Fruit fly (Drosophila melanogaster) whole organism, embryonic: Measurements from ENCODE around the gene Muc18B.
A peak's percentile ranks its signal among the peaks of the same experiment; 100 is the strongest.

ENCODE experiments used
- CG10274 ChIP-seq: fragments of 200-800 bp; sonication (Bioruptor generic); optimal IDR thresholded peaks from 3 replicates; lab custom pipeline; 2017; ENCODE audit warnings: missing biosample characterization, mild to moderate bottlenecking, missing genetic modification characterization
- CG13894 ChIP-seq: fragments of 200-800 bp; sonication (Bioruptor generic); optimal IDR thresholded peaks from 3 replicates; lab custom pipeline; 2018; ENCODE audit warnings: missing biosample characterization, mild to moderate bottlenecking, missing genetic modification characterization, moderate library complexity
- CG1529 ChIP-seq: fragments of 200-800 bp; sonication (Bioruptor generic); optimal IDR thresholded peaks from 3 replicates; lab custom pipeline; 2018; ENCODE audit warnings: missing biosample characterization, missing genetic modification characterization
- CG15479 ChIP-seq: fragments of 200-800 bp; sonication (Bioruptor generic); optimal IDR thresholded peaks from 3 replicates; lab custom pipeline; 2019; ENCODE audit warnings: missing biosample characterization, mild to moderate bottlenecking, missing genetic modification characterization, moderate library complexity
- CG15696 ChIP-seq: fragments of 200-800 bp; sonication (Bioruptor generic); optimal IDR thresholded peaks from 2 replicates; lab custom pipeline; 2019; ENCODE audit warnings: missing biosample characterization, mild to moderate bottlenecking, missing genetic modification characterization, moderate library complexity
- CG17361 ChIP-seq: fragments of 200-800 bp; sonication (Bioruptor generic); IDR thresholded peaks from 3 replicates; pipeline ENCODE4 v1.3.6; 2022; ENCODE audit warnings: missing biosample characterization, missing genetic modification characterization
- CG17802 ChIP-seq: fragments of 200-800 bp; sonication (Bioruptor generic); optimal IDR thresholded peaks from 2 replicates; lab custom pipeline; 2018; ENCODE audit warnings: missing biosample characterization, mild to moderate bottlenecking, missing genetic modification characterization, moderate library complexity
- CG18619 ChIP-seq: fragments of 200-800 bp; sonication (Bioruptor generic); optimal IDR thresholded peaks from 3 replicates; lab custom pipeline; 2017; ENCODE audit warnings: missing biosample characterization, mild to moderate bottlenecking, missing genetic modification characterization
- CG2678 ChIP-seq: fragments of 200-800 bp; sonication (Bioruptor generic); optimal IDR thresholded peaks from 3 replicates; lab custom pipeline; 2019; ENCODE audit warnings: missing biosample characterization, mild to moderate bottlenecking, missing genetic modification characterization, moderate library complexity
- CG31365 ChIP-seq: fragments of 200-800 bp; sonication (Bioruptor generic); optimal IDR thresholded peaks from 2 replicates; lab custom pipeline; 2018; ENCODE audit warnings: missing biosample characterization, mild to moderate bottlenecking, missing genetic modification characterization
- CG34376 ChIP-seq: fragments of 200-800 bp; sonication (Bioruptor generic); optimal IDR thresholded peaks from 2 replicates; lab custom pipeline; 2018; ENCODE audit warnings: missing biosample characterization, mild to moderate bottlenecking, missing genetic modification characterization
- CG34422 ChIP-seq: fragments of 200-800 bp; sonication (Bioruptor generic); IDR thresholded peaks from 3 replicates; pipeline ENCODE4 v1.3.6; 2022; ENCODE audit warnings: missing biosample characterization, missing genetic modification characterization
- CG42726 ChIP-seq: fragments of 200-800 bp; sonication (Bioruptor generic); IDR thresholded peaks from 2 replicates; pipeline ENCODE4 v1.3.6; 2022; ENCODE audit warnings: missing biosample characterization, missing genetic modification characterization; ENCODE audit not compliant: partially characterized antibody
- CG4282 ChIP-seq: fragments of 200-800 bp; sonication (Bioruptor generic); optimal IDR thresholded peaks from 2 replicates; lab custom pipeline; 2016; ENCODE audit warnings: missing biosample characterization, missing genetic modification characterization
- CG4360 ChIP-seq: fragments of 200-800 bp; sonication (Bioruptor generic); IDR thresholded peaks from 2 replicates; pipeline ENCODE4 v1.3.6; 2022; ENCODE audit warnings: missing biosample characterization, missing genetic modification characterization
- CG5953 ChIP-seq: fragments of 200-800 bp; sonication (Bioruptor generic); IDR thresholded peaks from 2 replicates; pipeline ENCODE4 v1.3.6; 2022; ENCODE audit warnings: missing biosample characterization, missing genetic modification characterization
- CG7556 ChIP-seq: fragments of 200-800 bp; sonication (Bioruptor generic); optimal IDR thresholded peaks from 2 replicates; lab custom pipeline; 2017; ENCODE audit warnings: missing biosample characterization, mild to moderate bottlenecking, missing genetic modification characterization
- CG8388 ChIP-seq: fragments of 200-800 bp; sonication (Bioruptor generic); optimal IDR thresholded peaks from 2 replicates; lab custom pipeline; 2019; ENCODE audit warnings: missing biosample characterization, mild to moderate bottlenecking, missing genetic modification characterization, moderate library complexity
- CG9932 ChIP-seq: fragments of 200-800 bp; sonication (Bioruptor generic); IDR thresholded peaks from 2 replicates; pipeline ENCODE4 v1.3.6; 2022; ENCODE audit warnings: missing biosample characterization, missing genetic modification characterization
- CrebB ChIP-seq: fragments of 200-800 bp; sonication (Bioruptor generic); optimal IDR thresholded peaks from 3 replicates; lab custom pipeline; 2018; ENCODE audit warnings: missing biosample characterization, mild to moderate bottlenecking, missing genetic modification characterization
- Dll ChIP-seq: fragments of 200-800 bp; sonication (Bioruptor generic); IDR thresholded peaks from 4 replicates; pipeline ENCODE4 v1.3.6; 2022; ENCODE audit warnings: missing biosample characterization, missing genetic modification characterization; ENCODE audit not compliant: partially characterized antibody
- Ets65A ChIP-seq: fragments of 200-800 bp; sonication (Bioruptor generic); peaks from one replicate; lab custom pipeline; 2016; ENCODE audit warnings: missing biosample characterization, missing genetic modification characterization
- Myb ChIP-seq: fragments of 200-800 bp; sonication (Bioruptor generic); optimal IDR thresholded peaks from 2 replicates; lab custom pipeline; 2016; ENCODE audit warnings: missing biosample characterization, missing genetic modification characterization
- Neu2 ChIP-seq: fragments of 200-800 bp; sonication (Bioruptor generic); optimal IDR thresholded peaks from 3 replicates; lab custom pipeline; 2016; ENCODE audit warnings: missing biosample characterization, missing genetic modification characterization, borderline replicate concordance
- Rfx ChIP-seq: fragments of 200-800 bp; sonication (Bioruptor generic); IDR thresholded peaks from 2 replicates; pipeline ENCODE4 v1.3.6; 2022; ENCODE audit warnings: missing biosample characterization, missing genetic modification characterization
- Side ChIP-seq: fragments of 200-800 bp; sonication (Bioruptor generic); optimal IDR thresholded peaks from 2 replicates; lab custom pipeline; 2016; ENCODE audit warnings: missing biosample characterization, missing genetic modification characterization
- YL-1 ChIP-seq: fragments of 200-800 bp; sonication (Bioruptor generic); optimal IDR thresholded peaks from 3 replicates; lab custom pipeline; 2017; ENCODE audit warnings: missing biosample characterization, mild to moderate bottlenecking, missing genetic modification characterization
- ap ChIP-seq: fragments of 200-800 bp; sonication (Bioruptor generic); IDR thresholded peaks from 2 replicates; pipeline ENCODE4 v1.3.6; 2022; ENCODE audit warnings: missing biosample characterization, missing genetic modification characterization
- bcd ChIP-seq: fragments of 200-800 bp; sonication (Bioruptor generic); optimal IDR thresholded peaks from 2 replicates; lab custom pipeline; 2017; ENCODE audit warnings: missing biosample characterization, mild to moderate bottlenecking, missing genetic modification characterization
- cg ChIP-seq: fragments of 200-800 bp; sonication (Bioruptor generic); optimal IDR thresholded peaks from 3 replicates; lab custom pipeline; 2019; ENCODE audit warnings: missing biosample characterization, mild to moderate bottlenecking, missing genetic modification characterization, moderate library complexity
- ci ChIP-seq: fragments of 200-800 bp; sonication (Bioruptor generic); IDR thresholded peaks from 3 replicates; pipeline ENCODE4 v1.3.6; 2022; ENCODE audit warnings: missing biosample characterization, missing genetic modification characterization
- croc ChIP-seq: fragments of 200-800 bp; sonication (Bioruptor generic); conservative IDR thresholded peaks from 3 replicates; pipeline ENCODE4 v1.3.6; 2022; ENCODE audit warnings: missing biosample characterization, missing genetic modification characterization
- danr ChIP-seq: fragments of 200-800 bp; sonication (Bioruptor generic); IDR thresholded peaks from 2 replicates; pipeline ENCODE4 v1.3.6; 2022; ENCODE audit warnings: missing biosample characterization, missing genetic modification characterization
- exex ChIP-seq: fragments of 200-800 bp; sonication (Bioruptor generic); optimal IDR thresholded peaks from 4 replicates; lab custom pipeline; 2018; ENCODE audit warnings: missing biosample characterization, mild to moderate bottlenecking, missing genetic modification characterization, moderate library complexity
- fd102C ChIP-seq: fragments of 200-800 bp; sonication (Bioruptor generic); optimal IDR thresholded peaks from 2 replicates; lab custom pipeline; 2018; ENCODE audit warnings: missing biosample characterization, mild to moderate bottlenecking, missing genetic modification characterization, moderate library complexity
- gfzf ChIP-seq: fragments of 200-800 bp; sonication (Bioruptor generic); optimal IDR thresholded peaks from 2 replicates; lab custom pipeline; 2016; ENCODE audit warnings: missing biosample characterization, mild to moderate bottlenecking, missing genetic modification characterization, moderate library complexity
- grn ChIP-seq: fragments of 200-800 bp; sonication (Bioruptor generic); optimal IDR thresholded peaks from 3 replicates; lab custom pipeline; 2017; ENCODE audit warnings: missing biosample characterization, missing genetic modification characterization
- gsb ChIP-seq: fragments of 200-800 bp; sonication (Bioruptor generic); IDR thresholded peaks from 2 replicates; pipeline ENCODE4 v1.3.6; 2022; ENCODE audit warnings: missing biosample characterization, missing genetic modification characterization
- hb ChIP-seq: fragments of 200-800 bp; sonication (Bioruptor generic); IDR thresholded peaks from 3 replicates; pipeline ENCODE4 v1.3.6; 2022; ENCODE audit warnings: missing biosample characterization, missing genetic modification characterization; ENCODE audit not compliant: partially characterized antibody
- lab ChIP-seq: fragments of 200-800 bp; sonication (Bioruptor generic); optimal IDR thresholded peaks from 3 replicates; lab custom pipeline; 2017; ENCODE audit warnings: missing biosample characterization, missing genetic modification characterization, mild to moderate bottlenecking, moderate library complexity, missing genetic modification reagents
- mirr ChIP-seq: fragments of 200-800 bp; sonication (Bioruptor generic); optimal IDR thresholded peaks from 3 replicates; lab custom pipeline; 2018; ENCODE audit warnings: missing biosample characterization, mild to moderate bottlenecking, missing genetic modification characterization
- onecut ChIP-seq: fragments of 200-800 bp; sonication (Bioruptor generic); IDR thresholded peaks from 2 replicates; pipeline ENCODE4 v1.3.6; 2022; ENCODE audit warnings: missing biosample characterization, missing genetic modification characterization
- peb ChIP-seq: fragments of 200-800 bp; sonication (Bioruptor generic); IDR thresholded peaks from 2 replicates; pipeline ENCODE4 v1.3.6; 2022; ENCODE audit warnings: missing biosample characterization, missing genetic modification characterization
- ranshi ChIP-seq: fragments of 200-800 bp; sonication (Bioruptor generic); IDR thresholded peaks from 2 replicates; pipeline ENCODE4 v1.3.6; 2022; ENCODE audit warnings: missing biosample characterization, missing genetic modification characterization
- rib ChIP-seq: fragments of 200-800 bp; sonication (Bioruptor generic); IDR thresholded peaks from 2 replicates; pipeline ENCODE4 v1.3.6; 2022; ENCODE audit warnings: missing biosample characterization, missing genetic modification characterization
- sd ChIP-seq: fragments of 200-800 bp; sonication (Bioruptor generic); optimal IDR thresholded peaks from 3 replicates; lab custom pipeline; 2018; ENCODE audit warnings: missing biosample characterization, mild to moderate bottlenecking, missing genetic modification characterization, moderate library complexity
- sisA ChIP-seq: fragments of 200-800 bp; sonication (Bioruptor generic); IDR thresholded peaks from 2 replicates; pipeline ENCODE4 v1.3.6; 2022; ENCODE audit warnings: missing biosample characterization, missing genetic modification characterization
- sug ChIP-seq: fragments of 200-800 bp; optimal IDR thresholded peaks from 2 replicates; lab custom pipeline; 2019; ENCODE audit warnings: missing biosample characterization, mild to moderate bottlenecking, missing genetic modification characterization, moderate library complexity
- trem ChIP-seq: fragments of 200-800 bp; optimal IDR thresholded peaks from 3 replicates; lab custom pipeline; 2019; ENCODE audit warnings: missing biosample characterization, mild to moderate bottlenecking, missing genetic modification characterization, moderate library complexity
- unpg ChIP-seq: fragments of 200-800 bp; sonication (Bioruptor generic); optimal IDR thresholded peaks from 3 replicates; lab custom pipeline; 2018; ENCODE audit warnings: missing biosample characterization, mild to moderate bottlenecking, missing genetic modification characterization, moderate library complexity

Gene Muc18B

dm6 chrX:19240230-19240839, 25.0 kb downstream of the Muc18B start:
- TF ChIP-seq CG7556 (GFP tag; lab: Kevin White, UChicago): no peak
- no peak for TF ChIP-seq unpg
- TF ChIP-seq CG13894 (tag; lab: Kevin White, UChicago): no peak
- no peak for TF ChIP-seq onecut
- TF ChIP-seq CG2678 (tag; lab: Kevin White, UChicago): peak; percentile 30
- no peak for TF ChIP-seq cg (GFP tag; lab: Kevin White, UChicago)
- no peak for TF ChIP-seq Ets65A (GFP tag; lab: Kevin White, UChicago)
- TF ChIP-seq ci (GFP tag; lab: Robert Waterston, UW): no peak
- TF ChIP-seq CG31365: no peak
- TF ChIP-seq lab (GFP tag; lab: Kevin White, UChicago): peak; percentile 11
- no peak for TF ChIP-seq Dll
- no peak for TF ChIP-seq CG4360
- no peak for TF ChIP-seq CG10274 (GFP tag; lab: Kevin White, UChicago)
- TF ChIP-seq Neu2 (GFP tag; lab: Kevin White, UChicago): no peak
- no peak for TF ChIP-seq danr (GFP tag; lab: Robert Waterston, UW)
- no peak for TF ChIP-seq CG5953 (GFP tag; lab: Robert Waterston, UW)
- TF ChIP-seq CG15479 (GFP tag; lab: Kevin White, UChicago): no peak
- TF ChIP-seq CG42726 (GFP tag; lab: Robert Waterston, UW): no peak
- no peak for TF ChIP-seq gsb
- no peak for TF ChIP-seq gfzf (GFP tag; lab: Kevin White, UChicago)
- TF ChIP-seq peb: no peak
- TF ChIP-seq croc (GFP tag; lab: Robert Waterston, UW): no peak
- TF ChIP-seq CG9932 (GFP tag; lab: Robert Waterston, UW): no peak
- no peak for TF ChIP-seq trem (tag; lab: Kevin White, UChicago)
- no peak for TF ChIP-seq CrebB (tag; lab: Kevin White, UChicago)
- TF ChIP-seq hb (GFP tag; lab: Robert Waterston, UW): no peak
- TF ChIP-seq YL-1 (GFP tag; lab: Kevin White, UChicago): no peak
- TF ChIP-seq sd: peak; percentile 33
- TF ChIP-seq grn (GFP tag; lab: Kevin White, UChicago): peak; percentile 90
- no peak for TF ChIP-seq CG18619 (GFP tag; lab: Kevin White, UChicago)
- peak; percentile 33 for TF ChIP-seq CG34376 (GFP tag; lab: Kevin White, UChicago)
- TF ChIP-seq CG1529: no peak
- no peak for TF ChIP-seq bcd
- TF ChIP-seq fd102C (GFP tag; lab: Kevin White, UChicago): no peak
- TF ChIP-seq rib (GFP tag; lab: Robert Waterston, UW): no peak
- TF ChIP-seq CG15696 (tag; lab: Kevin White, UChicago): no peak
- peak; percentile 43 for TF ChIP-seq exex (tag; lab: Kevin White, UChicago)
- no peak for TF ChIP-seq CG4282 (GFP tag; lab: Kevin White, UChicago)
- TF ChIP-seq Myb (GFP tag; lab: Kevin White, UChicago): no peak
- peak; percentile 7 for TF ChIP-seq mirr
- peak; percentile 57 for TF ChIP-seq sug (tag; lab: Kevin White, UChicago)
- 0 out of 2 replicates have a peak, but pooled peaks have one; percentile 25 for TF ChIP-seq Rfx (GFP tag; lab: Robert Waterston, UW)
- no peak for TF ChIP-seq CG17802 (tag; lab: Kevin White, UChicago)
- TF ChIP-seq CG34422 (GFP tag; lab: Robert Waterston, UW): 0 out of 3 replicates have a peak, but pooled peaks have one; percentile 9
- TF ChIP-seq CG17361 (GFP tag; lab: Robert Waterston, UW): 0 out of 3 replicates have a peak, but pooled peaks have one; percentile 13
- no peak for TF ChIP-seq CG8388 (GFP tag; lab: Kevin White, UChicago)
- TF ChIP-seq Side (GFP tag; lab: Kevin White, UChicago): no peak
- TF ChIP-seq sisA (GFP tag; lab: Robert Waterston, UW): 0 out of 2 replicates have a peak, but pooled peaks have one; percentile 6
- no peak for TF ChIP-seq ap (GFP tag; lab: Robert Waterston, UW)
- no peak for TF ChIP-seq ranshi
